Worm (Caenorhabditis elegans): ENCODE data around the gene T28D9.11.

T28D9.11 gene

ce11 chrII:6475180-6475737, 16.5 kb downstream of the T28D9.11 start, which contains the start of gene T28D9.16:
TSS of gene T28D9.16 (plus strand) at chrII:6475687.
- TF ChIP-seq drap-1 (GFP tag; optimal IDR thresholded peaks at IDR 0.05) (no peak), ceh-39 (tag; optimal IDR thresholded peaks at IDR 0.05) (no peak), nhr-28 (tag; optimal IDR thresholded peaks at IDR 0.05) (no peak), ces-1 (GFP tag; optimal IDR thresholded peaks at IDR 0.05) (no peak), zip-8 (tag; optimal IDR thresholded peaks at IDR 0.05) (no peak), mep-1 (tag; optimal IDR thresholded peaks at IDR 0.05) (no peak)

DNA sequence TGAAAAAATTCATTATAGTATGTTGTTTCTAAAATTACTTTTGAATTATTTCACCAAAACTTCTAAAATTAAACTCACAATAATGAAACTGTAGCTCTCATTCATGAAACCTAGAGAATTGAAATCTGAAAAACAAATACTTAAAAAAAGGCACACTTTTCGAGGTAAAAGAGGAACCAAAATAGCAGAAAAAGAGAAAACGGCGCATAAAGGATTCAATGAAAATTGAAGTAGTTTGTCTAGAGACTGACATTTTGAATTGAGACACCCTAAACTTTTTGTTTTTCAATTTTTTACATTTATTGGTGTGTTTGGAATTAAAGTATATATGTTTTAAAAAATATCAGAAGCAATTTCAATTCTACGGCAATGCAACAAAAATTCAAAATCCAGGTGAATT, 20.8 kb downstream of the T28D9.11 start, which contains the start of gene dgk-5:
Gene dgk-5 (minus strand): TSS at position 101 of the 400 bp plus-strand sequence.
- TF ChIP-seq lsy-2 (tag; optimal IDR thresholded peaks at IDR 0.05) (no peak), snpc-4 (tag; optimal IDR thresholded peaks at IDR 0.05) (no peak), unc-39 (tag; optimal IDR thresholded peaks at IDR 0.05) (no peak), M03D4.4 (tag; optimal IDR thresholded peaks at IDR 0.05) (no peak), ceh-43 (GFP tag; optimal IDR thresholded peaks at IDR 0.05) (no peak), unc-62 (GFP tag; optimal IDR thresholded peaks at IDR 0.05) (no peak), ham-2 (GFP tag; optimal IDR thresholded peaks at IDR 0.05) (no peak), ceh-39 (tag; optimal IDR thresholded peaks at IDR 0.05) (no peak), zip-8 (tag; optimal IDR thresholded peaks at IDR 0.05) (no peak), nhr-12 (tag; optimal IDR thresholded peaks at IDR 0.05) (no peak), unc-120 (tag; optimal IDR thresholded peaks at IDR 0.05; ENCODE audit: poor library complexity, severe bottlenecking) (no peak), cnd-1 (tag; optimal IDR thresholded peaks at IDR 0.05) (no peak), blmp-1 (tag; optimal IDR thresholded peaks at IDR 0.05) (no peak), hlh-1 (tag; optimal IDR thresholded peaks at IDR 0.05) (no peak), tbx-8 (GFP tag; optimal IDR thresholded peaks at IDR 0.05) (no peak)

ce11 chrII:6469340-6469739, 22.5 kb downstream of the T28D9.11 start:
- TF ChIP-seq mls-2 (tag; optimal IDR thresholded peaks at IDR 0.05) (no peak), mab-5 (tag; optimal IDR thresholded peaks at IDR 0.05) (no peak)

ce11 chrII:6454671-6455070, 37.1 kb downstream of the T28D9.11 start, which contains the start of gene aptf-1:
TSS of gene aptf-1 (plus strand) at chrII:6454971.
- TF ChIP-seq lsy-2 (tag; optimal IDR thresholded peaks at IDR 0.05) (no peak), zip-8 (tag; optimal IDR thresholded peaks at IDR 0.05) (no peak), snpc-4 (tag; optimal IDR thresholded peaks at IDR 0.05) (no peak), unc-62 (GFP tag; optimal IDR thresholded peaks at IDR 0.05) (no peak), elt-1 (tag; optimal IDR thresholded peaks at IDR 0.05; ENCODE audit: borderline replicate concordance, insufficient read depth) (no peak), flh-1 (GFP tag; optimal IDR thresholded peaks at IDR 0.05) (no peak), ceh-83 (GFP tag; optimal IDR thresholded peaks at IDR 0.05) (no peak), nhr-2 (tag; optimal IDR thresholded peaks at IDR 0.05) (no peak)

DNA sequence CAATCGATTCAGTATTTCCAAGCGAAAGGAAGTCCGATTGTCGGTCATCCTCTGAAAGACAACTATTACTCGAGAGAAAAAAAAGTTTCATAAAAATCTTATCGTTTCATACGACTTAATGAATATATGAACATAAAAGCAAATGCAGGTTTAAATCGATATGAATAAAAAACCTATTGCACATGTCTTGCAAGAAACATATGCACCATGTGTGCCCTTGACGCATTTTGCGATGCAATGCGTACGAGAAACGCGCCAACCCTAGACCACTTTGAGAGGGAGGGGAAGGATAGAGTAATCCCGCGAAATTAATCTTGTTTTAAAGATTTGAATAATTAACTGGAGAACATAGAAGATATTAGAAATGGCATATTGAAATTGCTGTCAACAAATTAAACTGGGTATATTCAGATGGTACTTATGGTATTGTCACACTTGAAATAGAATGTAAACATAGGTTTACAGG, 38.4 kb downstream of the T28D9.11 start, which contains the start of gene atg-16.2:
Gene atg-16.2 (minus strand): TSS at position 51 of the 466 bp plus-strand sequence.
- TF ChIP-seq ces-1 (GFP tag; optimal IDR thresholded peaks at IDR 0.05) (peak; percentile 90), nhr-12 (tag; optimal IDR thresholded peaks at IDR 0.05) (no peak), lsy-2 (tag; optimal IDR thresholded peaks at IDR 0.05) (peak; percentile 2), nhr-28 (tag; optimal IDR thresholded peaks at IDR 0.05) (no peak), mab-5 (tag; optimal IDR thresholded peaks at IDR 0.05) (no peak), sem-2 (GFP tag; optimal IDR thresholded peaks at IDR 0.05) (no peak), sptf-1 (tag; optimal IDR thresholded peaks at IDR 0.05) (no peak), M03D4.4 (tag; optimal IDR thresholded peaks at IDR 0.05) (no peak), ceh-39 (tag; optimal IDR thresholded peaks at IDR 0.05) (peak; percentile 43), unc-62 (GFP tag; optimal IDR thresholded peaks at IDR 0.05) (no peak), lin-13 (tag; optimal IDR thresholded peaks at IDR 0.05) (peak; percentile 59), flh-1 (GFP tag; optimal IDR thresholded peaks at IDR 0.05) (no peak), nhr-76 (tag; optimal IDR thresholded peaks at IDR 0.05) (no peak), unc-120 (tag; optimal IDR thresholded peaks at IDR 0.05; ENCODE audit: poor library complexity, severe bottlenecking) (peak; percentile 31), mep-1 (tag; optimal IDR thresholded peaks at IDR 0.05) (peak; percentile 72), mls-2 (tag; optimal IDR thresholded peaks at IDR 0.05) (peak; percentile 19), tbx-8 (GFP tag; optimal IDR thresholded peaks at IDR 0.05) (no peak), cnd-1 (tag; optimal IDR thresholded peaks at IDR 0.05) (no peak), elt-3 (tag; optimal IDR thresholded peaks at IDR 0.05) (no peak), hlh-1 (tag; optimal IDR thresholded peaks at IDR 0.05) (peak; percentile 60), pha-4 (tag; optimal IDR thresholded peaks at IDR 0.05) (peak; percentile 40), ceh-43 (GFP tag; optimal IDR thresholded peaks at IDR 0.05) (no peak), nhr-237 (tag; optimal IDR thresholded peaks at IDR 0.05) (peak; percentile 38), zip-8 (tag; optimal IDR thresholded peaks at IDR 0.05) (no peak), ham-2 (GFP tag; optimal IDR thresholded peaks at IDR 0.05) (no peak), unc-39 (tag; optimal IDR thresholded peaks at IDR 0.05) (no peak), nhr-2 (tag; optimal IDR thresholded peaks at IDR 0.05) (no peak), snpc-4 (tag; optimal IDR thresholded peaks at IDR 0.05) (no peak)

All from whole organism, mixed stage, embryonic.